Fruit fly (Drosophila melanogaster) S2 (cell line): ENCODE data around the gene CG42816.

ENCODE experiments used
- CG8478 ChIP-seq: fragments of >200 bp; optimal IDR thresholded peaks from 2 replicates; lab custom pipeline; 2018
- CTCF ChIP-seq, 2 experiments: fragments of >200 bp; optimal IDR thresholded peaks; 2 replicates each; lab custom pipeline; 2018

dm6 chr3L:17757156-17758083, 40.0 kb downstream of the CG42816 start:
- TF ChIP-seq CG8478 (lab: Kevin White, UChicago) (no peak), CTCF (optimal IDR thresholded peaks at IDR 0.05; lab: Kevin White, UChicago) (no peak)
